Worm (Caenorhabditis elegans): ENCODE measurements around the gene kcnl-4.

ce11 chrV:14545816-14546283 lies 14.9 kb downstream of the kcnl-4 start, which contains the start of gene rike-1:
- TF ChIP-seq unc-62 (GFP tag; optimal IDR thresholded peaks at IDR 0.05) (no peak), ceh-82 (tag; optimal IDR thresholded peaks at IDR 0.05) (no peak), skn-1 (tag; optimal IDR thresholded peaks at IDR 0.05) (no peak), ztf-11 (tag; optimal IDR thresholded peaks at IDR 0.05) (no peak), nhr-76 (tag; optimal IDR thresholded peaks at IDR 0.05) (no peak), nhr-28 (tag; optimal IDR thresholded peaks at IDR 0.05) (no peak), nhr-67 (tag; optimal IDR thresholded peaks at IDR 0.05) (no peak), lin-15B (tag; optimal IDR thresholded peaks at IDR 0.05) (peak; percentile 62), snpc-4 (tag; optimal IDR thresholded peaks at IDR 0.05) (peak; percentile 47), fkh-10 (GFP tag; optimal IDR thresholded peaks at IDR 0.05) (no peak), daf-12 (tag; optimal IDR thresholded peaks at IDR 0.05) (no peak)

All from whole organism, L3 larva.